Worm (Caenorhabditis elegans): ENCODE measurements around the gene prp-39.

Gene prp-39

ce11 chrV:5705510-5705909, 23.1 kb upstream of the prp-39 start, which contains the start of gene peli-1:
Gene peli-1 (plus strand): TSS chrV:5705810.
- TF ChIP-seq ceh-83 (GFP tag; optimal IDR thresholded peaks at IDR 0.05) (no peak), nhr-12 (tag; optimal IDR thresholded peaks at IDR 0.05) (no peak), unc-62 (GFP tag; optimal IDR thresholded peaks at IDR 0.05) (no peak), blmp-1 (tag; optimal IDR thresholded peaks at IDR 0.05) (no peak), mab-5 (tag; optimal IDR thresholded peaks at IDR 0.05) (no peak), lin-13 (tag; optimal IDR thresholded peaks at IDR 0.05) (no peak), drap-1 (GFP tag; optimal IDR thresholded peaks at IDR 0.05) (no peak), lsy-2 (tag; optimal IDR thresholded peaks at IDR 0.05) (no peak), tbx-8 (GFP tag; optimal IDR thresholded peaks at IDR 0.05) (no peak), lin-32 (GFP tag; optimal IDR thresholded peaks at IDR 0.05) (no peak), snpc-4 (tag; optimal IDR thresholded peaks at IDR 0.05) (no peak)

ce11 chrV:5704467-5704866, 22.0 kb upstream of the prp-39 start:
- TF ChIP-seq unc-39 (tag; optimal IDR thresholded peaks at IDR 0.05), result no peak
- TF ChIP-seq ztf-11 (tag; optimal IDR thresholded peaks at IDR 0.05), result no peak
- no peak for TF ChIP-seq lin-13 (tag; optimal IDR thresholded peaks at IDR 0.05)
- no peak for TF ChIP-seq nhr-28 (tag; optimal IDR thresholded peaks at IDR 0.05)
- TF ChIP-seq unc-62 (GFP tag; optimal IDR thresholded peaks at IDR 0.05), result no peak
- no peak for TF ChIP-seq ceh-43 (GFP tag; optimal IDR thresholded peaks at IDR 0.05)
- TF ChIP-seq flh-1 (GFP tag; optimal IDR thresholded peaks at IDR 0.05), result no peak
- no peak for TF ChIP-seq mab-5 (tag; optimal IDR thresholded peaks at IDR 0.05)

- no peak for TF ChIP-seq mab-5 (tag; optimal IDR thresholded peaks at IDR 0.05)
- no peak for TF ChIP-seq unc-39 (tag; optimal IDR thresholded peaks at IDR 0.05)
- TF ChIP-seq ztf-11 (tag; optimal IDR thresholded peaks at IDR 0.05), result no peak
These were observed 18.7 kb upstream of the prp-39 start for ce11 chrV:5701106-5701505.

ce11 chrV:5699835-5700441, 17.5 kb upstream of the prp-39 start, which contains the start of gene clec-1:
Gene clec-1 (plus strand): TSS chrV:5700154.
- TF ChIP-seq ceh-39 (tag; optimal IDR thresholded peaks at IDR 0.05) (no peak), sptf-1 (tag; optimal IDR thresholded peaks at IDR 0.05) (no peak), nhr-237 (tag; optimal IDR thresholded peaks at IDR 0.05) (no peak)

- TF ChIP-seq bed-3 (GFP tag; optimal IDR thresholded peaks at IDR 0.05) (no peak), unc-62 (GFP tag; optimal IDR thresholded peaks at IDR 0.05) (no peak), elt-1 (tag; optimal IDR thresholded peaks at IDR 0.05; ENCODE audit: borderline replicate concordance, insufficient read depth) (no peak), ceh-39 (tag; optimal IDR thresholded peaks at IDR 0.05) (no peak), blmp-1 (tag; optimal IDR thresholded peaks at IDR 0.05) (no peak), pha-4 (tag; optimal IDR thresholded peaks at IDR 0.05) (no peak), nhr-76 (tag; optimal IDR thresholded peaks at IDR 0.05) (no peak), nhr-237 (tag; optimal IDR thresholded peaks at IDR 0.05) (no peak), M03D4.4 (tag; optimal IDR thresholded peaks at IDR 0.05) (no peak), tbx-8 (GFP tag; optimal IDR thresholded peaks at IDR 0.05) (no peak), lin-32 (GFP tag; optimal IDR thresholded peaks at IDR 0.05) (no peak), unc-39 (tag; optimal IDR thresholded peaks at IDR 0.05) (no peak), mep-1 (tag; optimal IDR thresholded peaks at IDR 0.05) (no peak), lin-13 (tag; optimal IDR thresholded peaks at IDR 0.05) (no peak), mls-2 (tag; optimal IDR thresholded peaks at IDR 0.05) (no peak), ces-1 (GFP tag; optimal IDR thresholded peaks at IDR 0.05) (no peak)
These were observed 15.2 kb upstream of the prp-39 start for ce11 chrV:5697581-5697980.

- TF ChIP-seq flh-1 (GFP tag; optimal IDR thresholded peaks at IDR 0.05) (no peak), blmp-1 (tag; optimal IDR thresholded peaks at IDR 0.05) (no peak), lsy-2 (tag; optimal IDR thresholded peaks at IDR 0.05) (no peak), ceh-83 (GFP tag; optimal IDR thresholded peaks at IDR 0.05) (no peak), nhr-237 (tag; optimal IDR thresholded peaks at IDR 0.05) (no peak), ceh-39 (tag; optimal IDR thresholded peaks at IDR 0.05) (no peak), snpc-4 (tag; optimal IDR thresholded peaks at IDR 0.05) (no peak), mep-1 (tag; optimal IDR thresholded peaks at IDR 0.05) (no peak), ceh-43 (GFP tag; optimal IDR thresholded peaks at IDR 0.05) (no peak), hlh-1 (tag; optimal IDR thresholded peaks at IDR 0.05) (no peak), nhr-12 (tag; optimal IDR thresholded peaks at IDR 0.05) (no peak), tbx-8 (GFP tag; optimal IDR thresholded peaks at IDR 0.05) (no peak), sem-2 (GFP tag; optimal IDR thresholded peaks at IDR 0.05) (no peak), mls-2 (tag; optimal IDR thresholded peaks at IDR 0.05) (no peak), ces-1 (GFP tag; optimal IDR thresholded peaks at IDR 0.05) (no peak), mab-5 (tag; optimal IDR thresholded peaks at IDR 0.05) (no peak)
These were observed 13.7 kb upstream of the prp-39 start for ce11 chrV:5696177-5696576.
